Worm (Caenorhabditis elegans): ENCODE measurements around the gene srbc-5.

The srbc-5 gene

ce11 chrV:3241175-3241574 lies 19.0 kb upstream of the srbc-5 start, which contains the start of gene srj-11:
Gene srj-11, plus strand, starts transcription at chrV:3241424.
- no peak for TF ChIP-seq lsy-2 (tag; optimal IDR thresholded peaks at IDR 0.05)
- TF ChIP-seq nhr-2 (tag; optimal IDR thresholded peaks at IDR 0.05) = no peak
- TF ChIP-seq ham-2 (GFP tag; optimal IDR thresholded peaks at IDR 0.05) = no peak
- TF ChIP-seq cnd-1 (tag; optimal IDR thresholded peaks at IDR 0.05) = no peak
- TF ChIP-seq sptf-1 (tag; optimal IDR thresholded peaks at IDR 0.05) = no peak
- no peak for TF ChIP-seq mep-1 (tag; optimal IDR thresholded peaks at IDR 0.05)
- TF ChIP-seq ces-1 (GFP tag; optimal IDR thresholded peaks at IDR 0.05) = no peak
- no peak for TF ChIP-seq elt-1 (tag; optimal IDR thresholded peaks at IDR 0.05; ENCODE audit: borderline replicate concordance, insufficient read depth)
- no peak for TF ChIP-seq hlh-1 (tag; optimal IDR thresholded peaks at IDR 0.05)
- no peak for TF ChIP-seq ceh-43 (GFP tag; optimal IDR thresholded peaks at IDR 0.05)
- TF ChIP-seq ztf-11 (tag; optimal IDR thresholded peaks at IDR 0.05) = no peak
- no peak for TF ChIP-seq unc-39 (tag; optimal IDR thresholded peaks at IDR 0.05)
- TF ChIP-seq nhr-28 (tag; optimal IDR thresholded peaks at IDR 0.05) = no peak
- TF ChIP-seq nhr-76 (tag; optimal IDR thresholded peaks at IDR 0.05) = no peak

DNA sequence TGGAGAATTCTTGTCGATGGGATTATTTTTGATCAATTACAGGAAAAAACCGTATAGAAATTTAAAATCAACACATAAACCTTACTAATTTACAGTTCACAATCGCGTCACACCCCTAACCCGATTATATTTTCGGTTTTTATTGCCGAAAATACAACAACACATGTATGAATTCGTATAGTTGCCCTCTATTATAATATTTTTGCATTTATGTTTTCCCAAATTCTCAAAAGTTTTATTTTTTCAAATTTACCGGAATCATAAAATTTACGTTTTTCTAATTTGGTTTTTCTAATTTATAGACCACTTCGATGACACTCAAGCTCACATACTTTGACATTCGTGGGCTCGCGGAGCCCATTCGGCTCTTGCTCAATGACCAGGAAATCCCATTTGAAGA lies 17.2 kb upstream of the srbc-5 start, which contains the start of gene gst-23:
gst-23 (plus strand) TSS at position 301 of the 400 bp plus-strand sequence.
- TF ChIP-seq lin-13 (tag; optimal IDR thresholded peaks at IDR 0.05) = no peak
- no peak for TF ChIP-seq ceh-43 (GFP tag; optimal IDR thresholded peaks at IDR 0.05)
- TF ChIP-seq M03D4.4 (tag; optimal IDR thresholded peaks at IDR 0.05) = no peak
- TF ChIP-seq pha-4 (tag; optimal IDR thresholded peaks at IDR 0.05) = no peak
- TF ChIP-seq nhr-76 (tag; optimal IDR thresholded peaks at IDR 0.05) = no peak
- no peak for TF ChIP-seq ceh-83 (GFP tag; optimal IDR thresholded peaks at IDR 0.05)
- TF ChIP-seq snpc-4 (tag; optimal IDR thresholded peaks at IDR 0.05) = no peak
- no peak for TF ChIP-seq bed-3 (GFP tag; optimal IDR thresholded peaks at IDR 0.05)
- no peak for TF ChIP-seq hlh-1 (tag; optimal IDR thresholded peaks at IDR 0.05)
- no peak for TF ChIP-seq mep-1 (tag; optimal IDR thresholded peaks at IDR 0.05)
- TF ChIP-seq sptf-1 (tag; optimal IDR thresholded peaks at IDR 0.05) = no peak
- TF ChIP-seq mls-2 (tag; optimal IDR thresholded peaks at IDR 0.05) = no peak
- TF ChIP-seq nhr-237 (tag; optimal IDR thresholded peaks at IDR 0.05) = no peak
- no peak for TF ChIP-seq mab-5 (tag; optimal IDR thresholded peaks at IDR 0.05)

- TF ChIP-seq sem-2 (GFP tag; optimal IDR thresholded peaks at IDR 0.05) = no peak
- no peak for TF ChIP-seq zip-8 (tag; optimal IDR thresholded peaks at IDR 0.05)
Observed at ce11 chrV:3244703-3245102, 15.5 kb upstream of the srbc-5 start, which contains the start of gene srj-7. Gene srj-7, plus strand, starts transcription at chrV:3245003.

DNA sequence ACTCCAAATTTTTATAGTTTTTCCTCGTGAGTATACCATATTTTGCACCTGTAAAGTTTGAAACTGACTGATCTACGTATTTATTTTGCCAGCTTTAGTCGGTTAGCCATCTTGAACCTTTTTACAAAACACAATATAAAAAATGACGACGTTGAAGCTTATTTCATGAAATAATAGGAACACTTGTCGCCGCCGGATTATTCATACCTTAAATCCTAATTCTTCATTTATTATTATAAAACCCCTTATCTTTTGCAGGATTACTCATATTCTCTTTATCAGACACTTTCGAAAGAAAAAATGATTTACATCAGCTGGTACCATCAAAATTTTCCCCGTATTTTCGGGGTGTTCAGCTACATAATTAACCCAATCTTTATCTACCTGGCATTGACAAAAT lies 12.7 kb upstream of the srbc-5 start, which contains the start of gene srj-8:
srj-8 (plus strand) TSS at position 301 of the 400 bp plus-strand sequence.
- TF ChIP-seq tbx-8 (GFP tag; optimal IDR thresholded peaks at IDR 0.05) = no peak

DNA sequence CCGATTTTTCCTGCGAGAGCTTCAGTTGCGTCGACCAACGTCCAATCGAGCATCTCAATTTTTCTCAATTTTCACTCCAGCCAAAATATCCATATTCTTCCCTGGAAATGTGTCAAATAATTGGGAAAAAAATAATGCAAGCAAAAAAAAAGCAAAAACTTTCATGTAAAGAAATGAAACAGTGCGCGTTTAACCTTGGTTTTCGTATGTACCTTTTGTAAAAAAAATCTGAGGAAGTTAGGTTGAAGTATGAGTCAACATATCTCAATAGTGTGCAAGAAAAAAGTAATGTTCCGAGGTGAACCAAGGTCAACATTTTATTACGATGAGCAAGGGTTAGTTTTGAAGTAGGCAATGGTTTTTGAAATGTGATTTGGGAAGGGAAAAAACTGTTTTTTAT lies 10.0 kb upstream of the srbc-5 start, which contains the start of gene T28A11.13:
T28A11.13 (minus strand) TSS at position 101 of the 400 bp plus-strand sequence.
- TF ChIP-seq ces-1 (GFP tag; optimal IDR thresholded peaks at IDR 0.05) (no peak), sptf-1 (tag; optimal IDR thresholded peaks at IDR 0.05) (no peak), nhr-2 (tag; optimal IDR thresholded peaks at IDR 0.05) (no peak), elt-3 (tag; optimal IDR thresholded peaks at IDR 0.05) (no peak), ceh-83 (GFP tag; optimal IDR thresholded peaks at IDR 0.05) (no peak), drap-1 (GFP tag; optimal IDR thresholded peaks at IDR 0.05) (no peak), pha-4 (tag; optimal IDR thresholded peaks at IDR 0.05) (no peak), lin-13 (tag; optimal IDR thresholded peaks at IDR 0.05) (no peak)

ce11 chrV:3256051-3256450 lies 4.1 kb upstream of the srbc-5 start, which contains the start of gene srt-63:
Gene srt-63, minus strand, starts transcription at chrV:3256151.
- TF ChIP-seq bed-3 (GFP tag; optimal IDR thresholded peaks at IDR 0.05) = no peak

- TF ChIP-seq lin-13 (tag; optimal IDR thresholded peaks at IDR 0.05) (no peak), mab-5 (tag; optimal IDR thresholded peaks at IDR 0.05) (no peak), elt-1 (tag; optimal IDR thresholded peaks at IDR 0.05; ENCODE audit: borderline replicate concordance, insufficient read depth) (no peak), blmp-1 (tag; optimal IDR thresholded peaks at IDR 0.05) (no peak), nhr-12 (tag; optimal IDR thresholded peaks at IDR 0.05) (no peak), nhr-2 (tag; optimal IDR thresholded peaks at IDR 0.05) (peak; percentile 61), M03D4.4 (tag; optimal IDR thresholded peaks at IDR 0.05) (no peak), lin-32 (GFP tag; optimal IDR thresholded peaks at IDR 0.05) (peak; percentile 88), cnd-1 (tag; optimal IDR thresholded peaks at IDR 0.05) (peak; percentile 93), elt-3 (tag; optimal IDR thresholded peaks at IDR 0.05) (no peak), sem-2 (GFP tag; optimal IDR thresholded peaks at IDR 0.05) (no peak), mls-2 (tag; optimal IDR thresholded peaks at IDR 0.05) (no peak), ceh-39 (tag; optimal IDR thresholded peaks at IDR 0.05) (no peak), mep-1 (tag; optimal IDR thresholded peaks at IDR 0.05) (peak; percentile 14), ztf-11 (tag; optimal IDR thresholded peaks at IDR 0.05) (no peak), snpc-4 (tag; optimal IDR thresholded peaks at IDR 0.05) (no peak), ceh-43 (GFP tag; optimal IDR thresholded peaks at IDR 0.05) (no peak), zip-8 (tag; optimal IDR thresholded peaks at IDR 0.05) (no peak), ces-1 (GFP tag; optimal IDR thresholded peaks at IDR 0.05) (no peak), drap-1 (GFP tag; optimal IDR thresholded peaks at IDR 0.05) (no peak), nhr-237 (tag; optimal IDR thresholded peaks at IDR 0.05) (no peak), hlh-1 (tag; optimal IDR thresholded peaks at IDR 0.05) (peak; percentile 87), unc-39 (tag; optimal IDR thresholded peaks at IDR 0.05) (no peak), flh-1 (GFP tag; optimal IDR thresholded peaks at IDR 0.05) (no peak), bed-3 (GFP tag; optimal IDR thresholded peaks at IDR 0.05) (no peak), unc-120 (tag; optimal IDR thresholded peaks at IDR 0.05; ENCODE audit: poor library complexity, severe bottlenecking) (no peak), nhr-28 (tag; optimal IDR thresholded peaks at IDR 0.05) (no peak), ham-2 (GFP tag; optimal IDR thresholded peaks at IDR 0.05) (no peak), sptf-1 (tag; optimal IDR thresholded peaks at IDR 0.05) (no peak)
Observed at ce11 chrV:3256809-3257208, 3.4 kb upstream of the srbc-5 start.

Measured in whole organism, mixed stage, embryonic.